Worm (Caenorhabditis elegans): Measurements from ENCODE around the gene sre-33.

The sre-33 gene

DNA sequence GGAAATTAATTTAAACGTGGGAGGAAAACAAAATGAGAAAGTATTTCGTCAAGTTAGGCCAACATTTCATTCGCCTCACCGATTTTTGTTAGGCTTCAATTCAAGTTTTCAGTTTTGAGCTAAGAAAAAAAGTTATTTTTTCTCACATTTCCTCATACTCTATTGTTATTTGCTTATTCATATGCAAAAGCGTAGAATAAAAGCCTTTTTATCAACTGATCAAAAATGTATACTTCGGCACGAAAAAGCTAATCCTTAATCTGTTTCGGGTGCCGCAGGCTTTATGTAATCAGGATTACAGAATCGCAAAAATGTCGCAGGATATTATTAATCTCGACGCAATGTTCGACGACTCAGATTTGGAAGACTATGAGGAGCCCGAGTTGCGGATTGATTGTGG lies 36.8 kb downstream of the sre-33 start, which contains the start of gene T21B4.15:
Gene T21B4.15 (plus strand): TSS at position 301 of the 400 bp plus-strand sequence.
- TF ChIP-seq C34F6.9 (tag; optimal IDR thresholded peaks at IDR 0.05) (no peak), dmd-4 (tag; optimal IDR thresholded peaks at IDR 0.05) (no peak), nhr-6 (tag; optimal IDR thresholded peaks at IDR 0.05) (no peak)

DNA sequence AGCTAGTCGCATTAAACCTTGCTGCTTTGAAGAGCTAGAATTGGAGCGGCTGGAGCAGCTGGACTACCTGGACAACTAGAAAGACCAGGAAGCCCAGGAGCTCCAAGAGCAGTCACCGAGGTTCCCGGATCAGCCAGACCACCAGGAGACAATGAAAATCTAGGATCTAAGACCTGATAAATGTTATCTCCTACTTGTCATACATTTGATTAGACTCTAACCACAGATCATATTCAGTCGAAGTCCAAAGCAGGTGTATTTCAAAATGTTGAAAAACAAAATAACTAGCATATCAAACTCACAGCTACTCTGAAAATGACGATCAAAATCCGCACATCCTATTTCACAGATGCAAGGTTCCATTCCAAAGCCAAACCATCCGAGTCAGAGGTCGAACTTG lies 38.8 kb downstream of the sre-33 start, which contains the start of gene srz-6:
Gene srz-6 (plus strand): TSS at position 301 of the 400 bp plus-strand sequence.
- no peak for TF ChIP-seq ZK546.5 (tag; optimal IDR thresholded peaks at IDR 0.05)
- no peak for TF ChIP-seq nhr-10 (tag; optimal IDR thresholded peaks at IDR 0.05)

DNA sequence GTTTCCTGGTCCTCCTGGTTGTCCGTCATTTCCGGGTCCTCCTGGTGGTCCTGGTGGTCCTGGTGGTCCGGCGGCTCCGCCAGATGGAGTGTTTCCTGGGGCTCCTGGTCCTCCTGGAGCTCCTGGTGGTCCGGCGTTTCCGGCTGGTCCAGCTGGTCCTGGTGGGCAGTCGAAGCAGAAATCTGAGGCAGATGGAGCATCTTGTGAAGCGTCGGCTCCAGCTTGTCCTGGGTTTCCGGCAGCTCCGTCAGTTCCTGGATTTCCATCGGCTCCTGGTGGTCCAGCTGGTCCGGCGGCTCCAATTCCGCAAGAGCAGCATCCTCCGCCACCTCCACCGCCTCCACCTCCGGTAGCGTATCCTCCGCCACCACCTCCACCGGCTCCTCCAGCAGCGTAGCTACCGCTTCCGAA lies 41.0 kb downstream of the sre-33 start:
- TF ChIP-seq ceh-82 (tag; optimal IDR thresholded peaks at IDR 0.05) = no peak
- TF ChIP-seq unc-39 (tag; optimal IDR thresholded peaks at IDR 0.05) = no peak
- no peak for TF ChIP-seq C34F6.9 (tag; optimal IDR thresholded peaks at IDR 0.05)
- no peak for TF ChIP-seq ztf-11 (tag; optimal IDR thresholded peaks at IDR 0.05)
- no peak for TF ChIP-seq lin-13 (GFP tag; optimal IDR thresholded peaks at IDR 0.05)
- no peak for TF ChIP-seq unc-55 (GFP tag; optimal IDR thresholded peaks at IDR 0.05)
- no peak for TF ChIP-seq peb-1 (tag; optimal IDR thresholded peaks at IDR 0.05)
- no peak for TF ChIP-seq sem-4 (tag; optimal IDR thresholded peaks at IDR 0.05)
- no peak for TF ChIP-seq ceh-16 (tag; optimal IDR thresholded peaks at IDR 0.05)
- no peak for TF ChIP-seq ztf-1 (GFP tag; conservative IDR thresholded peaks at IDR 0.05)
- TF ChIP-seq aly-2 (tag; optimal IDR thresholded peaks at IDR 0.05) = no peak
- TF ChIP-seq F13H6.1 (tag; optimal IDR thresholded peaks at IDR 0.05) = no peak
- no peak for TF ChIP-seq egl-27 (tag; optimal IDR thresholded peaks at IDR 0.05)
- no peak for TF ChIP-seq ZK546.5 (tag; optimal IDR thresholded peaks at IDR 0.05)
- TF ChIP-seq nhr-12 (tag; optimal IDR thresholded peaks at IDR 0.05) = no peak
- TF ChIP-seq dmd-4 (tag; optimal IDR thresholded peaks at IDR 0.05) = no peak

DNA sequence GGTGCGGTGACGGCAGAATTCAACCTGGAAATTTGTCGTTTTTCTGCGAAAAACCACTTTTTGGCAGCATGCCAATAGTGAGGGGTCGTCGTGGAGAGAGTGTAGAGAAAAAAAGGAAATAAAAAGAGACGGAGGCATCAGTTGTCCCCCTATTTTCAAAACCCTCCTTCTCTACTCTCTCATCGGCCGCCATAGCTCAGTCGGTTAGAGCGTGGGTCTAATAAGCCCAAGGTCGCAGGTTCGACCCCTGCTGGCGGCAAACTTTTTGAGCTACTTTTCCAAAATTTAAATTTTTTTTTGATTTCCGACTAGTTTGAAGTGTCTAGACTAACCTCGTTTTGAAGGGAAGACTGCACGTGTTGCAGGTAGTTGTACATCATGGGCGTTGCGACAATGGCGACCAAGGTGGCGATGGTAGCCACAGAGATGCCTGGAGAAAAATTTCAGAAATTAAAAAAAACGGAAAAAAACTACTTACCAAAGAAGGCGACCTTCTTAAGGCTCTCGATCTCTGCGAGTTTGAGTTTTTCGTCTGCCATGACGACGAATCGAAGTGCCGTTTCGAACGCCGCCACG lies 41.5 kb downstream of the sre-33 start, which contains the start of gene col-85:
Gene col-85 (minus strand): TSS at position 540 of the 576 bp plus-strand sequence.
- TF ChIP-seq sma-3 (GFP tag; optimal IDR thresholded peaks at IDR 0.05) (peak; percentile 65), nhr-6 (tag; optimal IDR thresholded peaks at IDR 0.05) (peak; percentile 47), C34F6.9 (tag; optimal IDR thresholded peaks at IDR 0.05) (peak; percentile 56), skn-1 (tag; optimal IDR thresholded peaks at IDR 0.05) (no peak), F13H6.1 (tag; optimal IDR thresholded peaks at IDR 0.05) (peak; percentile 67), mdl-1 (tag; optimal IDR thresholded peaks at IDR 0.05) (no peak), lin-11 (tag; optimal IDR thresholded peaks at IDR 0.05) (peak; percentile 69), elt-1 (tag; optimal IDR thresholded peaks at IDR 0.05) (no peak), ceh-82 (tag; optimal IDR thresholded peaks at IDR 0.05) (no peak), lsy-2 (tag; optimal IDR thresholded peaks at IDR 0.05) (peak; percentile 68 to 70), sma-9 (GFP tag; optimal IDR thresholded peaks at IDR 0.05) (peak; percentile 85), sma-9 (tag; optimal IDR thresholded peaks at IDR 0.05) (no peak), egl-27 (tag; optimal IDR thresholded peaks at IDR 0.05) (peak; percentile 53), sem-4 (tag; optimal IDR thresholded peaks at IDR 0.05) (peak; percentile 46), mbf-1 (tag; optimal IDR thresholded peaks at IDR 0.05) (no peak), nhr-129 (tag; optimal IDR thresholded peaks at IDR 0.05) (peak; percentile 75), nhr-11 (tag; optimal IDR thresholded peaks at IDR 0.05) (peak; percentile 8), elt-3 (tag; optimal IDR thresholded peaks at IDR 0.05) (no peak), fos-1 (tag; optimal IDR thresholded peaks at IDR 0.05) (peak; percentile 49), lin-39 (tag; optimal IDR thresholded peaks at IDR 0.05) (no peak), unc-62 (GFP tag; optimal IDR thresholded peaks at IDR 0.05) (no peak), peb-1 (tag; optimal IDR thresholded peaks at IDR 0.05) (no peak), ztf-11 (tag; optimal IDR thresholded peaks at IDR 0.05) (no peak), mab-5 (tag; optimal IDR thresholded peaks at IDR 0.05) (no peak), unc-39 (tag; optimal IDR thresholded peaks at IDR 0.05) (no peak), dmd-4 (tag; optimal IDR thresholded peaks at IDR 0.05) (no peak), aly-2 (tag; optimal IDR thresholded peaks at IDR 0.05) (no peak), crh-2 (tag; optimal IDR thresholded peaks at IDR 0.05) (peak; percentile 60), ZK546.5 (tag; optimal IDR thresholded peaks at IDR 0.05) (no peak), gmeb-1 (tag; optimal IDR thresholded peaks at IDR 0.05) (peak; percentile 69), snpc-4 (tag; optimal IDR thresholded peaks at IDR 0.05) (peak; percentile 92), nhr-77 (tag; optimal IDR thresholded peaks at IDR 0.05) (no peak), ztf-4 (tag; optimal IDR thresholded peaks at IDR 0.05) (no peak), Y55F3AM.14 (GFP tag; optimal IDR thresholded peaks at IDR 0.05) (peak; percentile 54), nhr-21 (tag; optimal IDR thresholded peaks at IDR 0.05) (peak; percentile 60), nhr-23 (tag; optimal IDR thresholded peaks at IDR 0.05) (no peak), nhr-25 (tag; optimal IDR thresholded peaks at IDR 0.05) (no peak), nhr-10 (tag; optimal IDR thresholded peaks at IDR 0.05) (no peak), lin-13 (GFP tag; optimal IDR thresholded peaks at IDR 0.05) (no peak), unc-55 (GFP tag; optimal IDR thresholded peaks at IDR 0.05) (peak; percentile 71), blmp-1 (tag; optimal IDR thresholded peaks at IDR 0.05; ENCODE audit: insufficient read depth) (no peak), ztf-1 (GFP tag; conservative IDR thresholded peaks at IDR 0.05) (no peak), ama-1 (optimal IDR thresholded peaks at IDR 0.05) (no peak)

Data from whole organism, L2 larva.